Worm (Caenorhabditis elegans) whole organism, late embryonic: ENCODE results near the gene his-60.

Experiments
- lin-11 ChIP-seq: fragments of 200-800 bp; sonication (Bioruptor generic); optimal IDR thresholded peaks from 2 replicates; lab custom pipeline; 2018; ENCODE audit warnings: mild to moderate bottlenecking, missing genetic modification characterization, missing compliant biosample characterization
- nhr-11 ChIP-seq: fragments of 150-350 bp; optimal IDR thresholded peaks from 2 replicates; lab custom pipeline; 2014; ENCODE audit warnings: missing biosample characterization, missing genetic modification characterization
- tbx-2 ChIP-seq: sonication (generic microtip); optimal IDR thresholded peaks from 2 replicates; lab custom pipeline; 2016; ENCODE audit warnings: missing genetic modification characterization, missing compliant biosample characterization

DNA sequence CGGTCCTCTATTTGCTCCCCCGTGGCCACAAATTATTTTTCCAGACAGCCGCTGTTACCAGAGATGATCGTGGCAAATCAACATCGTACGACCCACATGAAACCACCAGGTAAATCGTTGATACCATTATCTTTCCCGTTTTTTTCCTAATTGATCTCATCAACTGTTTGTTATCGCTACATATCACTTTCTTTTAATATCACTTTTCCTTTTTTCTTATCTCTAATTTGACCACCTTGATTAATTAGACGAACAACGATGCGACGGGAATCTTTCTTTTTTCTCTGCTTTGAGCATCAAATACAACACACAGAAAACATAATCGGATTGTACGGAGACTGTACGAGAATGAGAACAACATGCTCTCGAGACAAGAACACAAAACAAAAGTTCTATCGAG, 47.6 kb downstream of the his-60 start:
- no peak for TF ChIP-seq tbx-2
- no peak for TF ChIP-seq lin-11 (tag; lab: Kevin White, UChicago)
- TF ChIP-seq nhr-11, result no peak
